Worm (Caenorhabditis elegans) whole organism, L4 larva: ENCODE data around the gene nhr-42.

Experiments
- ceh-32 ChIP-seq: sonication (generic microtip); optimal IDR thresholded peaks from 2 replicates; lab custom pipeline; 2016; ENCODE audit warnings: mild to moderate bottlenecking, missing genetic modification characterization, missing compliant biosample characterization; ENCODE audit not compliant: poor library complexity
- ces-1 ChIP-seq: fragments of 150-350 bp; sonication (generic microtip); optimal IDR thresholded peaks from 4 replicates; lab custom pipeline; 2014; ENCODE audit warnings: missing biosample characterization, missing genetic modification reagents, missing genetic modification characterization
- ctbp-1 ChIP-seq: fragments of 200-800 bp; sonication (Bioruptor generic); IDR thresholded peaks from 2 replicates; pipeline ENCODE4 v1.3.6; 2022; ENCODE audit warnings: missing genetic modification reagents, missing genetic modification characterization, missing compliant biosample characterization
- dmd-9 ChIP-seq: fragments of 200-800 bp; sonication (Bioruptor generic); IDR thresholded peaks from 2 replicates; pipeline ENCODE4 v1.3.6; 2022; ENCODE audit warnings: missing genetic modification reagents, missing genetic modification characterization, missing compliant biosample characterization
- dve-1 ChIP-seq: sonication (generic microtip); optimal IDR thresholded peaks from 2 replicates; lab custom pipeline; 2017; ENCODE audit warnings: antibody characterized with exemption, mild to moderate bottlenecking, missing genetic modification characterization, missing compliant biosample characterization; ENCODE audit not compliant: insufficient read depth
- hif-1 ChIP-seq, 2 experiments: sonication (generic microtip); optimal IDR thresholded peaks; 2 replicates each; lab custom pipeline; 2016 to 2017; ENCODE audit warnings: missing compliant biosample characterization in 2 of 2, missing genetic modification characterization in 2 of 2, missing genetic modification reagents in 2 of 2, missing genotype in 2 of 2, mild to moderate bottlenecking in 1 of 2
- hlh-11 ChIP-seq: fragments of 200-800 bp; sonication (Bioruptor generic); optimal IDR thresholded peaks from 2 replicates; lab custom pipeline; 2018; ENCODE audit warnings: mild to moderate bottlenecking, missing genetic modification characterization, missing compliant biosample characterization
- jun-1 ChIP-seq: fragments of 150-350 bp; optimal IDR thresholded peaks from 2 replicates; lab custom pipeline; 2014; ENCODE audit warnings: missing biosample characterization, missing genetic modification reagents, missing genetic modification characterization
- nhr-237 ChIP-seq: sonication (generic microtip); optimal IDR thresholded peaks from 2 replicates; lab custom pipeline; 2017; ENCODE audit warnings: missing biosample characterization, missing genetic modification characterization
- nhr-25 ChIP-seq: sonication (generic microtip); optimal IDR thresholded peaks from 2 replicates; lab custom pipeline; 2017; ENCODE audit warnings: missing genetic modification characterization, mild to moderate bottlenecking, missing compliant biosample characterization, antibody characterized with exemption, moderate library complexity, borderline replicate concordance; ENCODE audit not compliant: insufficient read depth
- nhr-6 ChIP-seq: fragments of 150-350 bp; optimal IDR thresholded peaks from 2 replicates; lab custom pipeline; 2014; ENCODE audit warnings: missing biosample characterization, missing genetic modification characterization
- nhr-76 ChIP-seq: fragments of 150-350 bp; optimal IDR thresholded peaks from 2 replicates; lab custom pipeline; 2014; ENCODE audit warnings: missing biosample characterization, missing genetic modification characterization
- pqm-1 ChIP-seq: sonication (generic microtip); optimal IDR thresholded peaks from 2 replicates; lab custom pipeline; 2017; ENCODE audit warnings: missing biosample characterization, missing genetic modification characterization

DNA sequence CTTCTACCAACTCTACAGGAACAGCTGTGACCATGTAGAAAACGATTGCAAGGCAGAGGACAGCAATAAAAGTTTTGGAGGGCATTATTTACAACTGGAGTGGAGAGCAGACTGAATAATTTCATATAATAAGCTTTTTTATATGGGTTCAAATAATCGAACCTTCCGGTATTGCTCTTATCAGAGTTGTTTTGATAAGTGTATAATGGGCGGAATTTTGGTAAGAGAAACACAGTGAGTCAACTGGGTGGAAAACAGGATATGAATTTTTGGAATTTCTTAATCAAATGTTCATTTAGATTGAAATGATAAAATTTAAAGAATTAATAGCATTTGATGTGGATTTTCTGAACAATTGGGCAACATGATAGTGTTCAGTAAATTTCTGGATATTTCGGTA lies 48.8 kb upstream of the nhr-42 start, which contains the start of gene Y57E12B.11:
- TF ChIP-seq hif-1 (tag; optimal IDR thresholded peaks at IDR 0.05; lab: Kevin White, UChicago): no peak
- no peak for TF ChIP-seq nhr-6
- no peak for TF ChIP-seq nhr-25 (tag; lab: Kevin White, UChicago)
- TF ChIP-seq dve-1: no peak
- TF ChIP-seq ctbp-1: no peak
- TF ChIP-seq ceh-32 (tag; lab: Kevin White, UChicago): no peak
- TF ChIP-seq nhr-237 (tag; lab: Kevin White, UChicago): no peak
- TF ChIP-seq jun-1 (tag; lab: Kevin White, UChicago): no peak
- TF ChIP-seq nhr-76 (tag; lab: Kevin White, UChicago): no peak
- no peak for TF ChIP-seq pqm-1 (tag; lab: Kevin White, UChicago)
- no peak for TF ChIP-seq dmd-9 (GFP tag; lab: Robert Waterston, UW)
- no peak for TF ChIP-seq hlh-11 (tag; lab: Kevin White, UChicago)
- no peak for TF ChIP-seq ces-1
